Fruit fly (Drosophila melanogaster): ENCODE measurements around the gene CG6664.

The CG6664 gene

DNA sequence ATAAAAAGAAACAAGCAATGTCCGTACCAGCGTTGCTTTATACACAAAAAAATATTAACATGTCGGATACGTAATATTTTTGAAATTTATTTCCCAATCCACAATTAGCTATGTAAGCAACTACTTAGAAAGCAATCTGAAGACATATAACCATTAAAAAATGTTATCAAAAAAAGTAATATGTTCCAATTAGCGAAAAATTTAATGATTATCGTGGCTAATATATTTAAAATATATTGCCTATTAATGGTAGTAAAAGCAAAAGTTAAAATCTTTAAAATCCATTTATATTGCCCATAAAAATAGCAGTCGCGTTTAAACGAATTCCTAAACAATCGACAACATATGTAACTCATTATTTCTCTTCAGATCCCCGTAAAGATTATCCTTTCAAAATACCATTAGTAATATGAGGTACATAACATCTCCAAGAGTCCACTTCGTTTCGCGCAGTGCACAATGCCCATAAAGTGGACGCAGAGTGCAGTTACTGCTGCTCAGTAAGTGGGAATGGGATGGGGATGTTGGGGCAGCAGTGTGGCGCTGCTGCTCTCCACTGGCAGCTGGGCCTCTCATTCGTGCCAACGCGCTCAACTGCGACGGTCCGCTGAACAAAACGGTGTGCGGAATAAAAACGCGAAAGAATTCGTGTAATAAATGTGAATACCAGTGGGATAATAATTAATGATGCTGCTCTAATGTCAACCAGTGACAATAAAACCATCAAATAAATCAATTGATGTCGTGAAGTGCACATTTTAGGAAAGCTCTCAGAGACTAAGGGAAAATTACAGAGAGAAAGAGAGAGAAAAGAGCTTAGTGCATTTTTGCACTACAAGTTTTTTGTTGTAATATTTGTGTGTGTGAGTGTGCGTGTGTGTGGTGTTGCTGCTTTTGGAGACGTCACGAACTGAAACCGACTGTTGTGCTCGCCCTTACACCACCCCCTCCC lies 29.6 kb downstream of the CG6664 start (continued):
- TF ChIP-seq CG14710 (tag; optimal IDR thresholded peaks at IDR 0.05): peak; percentile 27
- TF ChIP-seq zf30C (GFP tag; optimal IDR thresholded peaks at IDR 0.05): no peak
- TF ChIP-seq Kr (GFP tag; optimal IDR thresholded peaks at IDR 0.05): no peak
- peak; percentile 2 for TF ChIP-seq CG8089 (GFP tag; optimal IDR thresholded peaks at IDR 0.05)
- TF ChIP-seq lov (optimal IDR thresholded peaks at IDR 0.05): no peak
- TF ChIP-seq lov (GFP tag; IDR thresholded peaks at IDR 0.05): no peak
- peak; percentile 40 for TF ChIP-seq ATbp (GFP tag; optimal IDR thresholded peaks at IDR 0.05)
- no peak for TF ChIP-seq CHES-1-like (GFP tag; optimal IDR thresholded peaks at IDR 0.05)
- 0 out of 2 replicates have a peak, but pooled peaks have one; percentile 8 for TF ChIP-seq E2f1 (GFP tag; IDR thresholded peaks at IDR 0.05)
- TF ChIP-seq Mes4 (GFP tag; optimal IDR thresholded peaks at IDR 0.05): no peak
- no peak for TF ChIP-seq CG16779 (GFP tag; IDR thresholded peaks at IDR 0.05)
- peak; percentile 66 for TF ChIP-seq sd (tag; optimal IDR thresholded peaks at IDR 0.05)
- TF ChIP-seq toy (GFP tag; IDR thresholded peaks at IDR 0.05): no peak
- no peak for TF ChIP-seq CG33557 (GFP tag; optimal IDR thresholded peaks at IDR 0.05)
- TF ChIP-seq lab (GFP tag; optimal IDR thresholded peaks at IDR 0.05): peak; percentile 51
- no peak for TF ChIP-seq eyg (GFP tag; optimal IDR thresholded peaks at IDR 0.05)
- peak; percentile 49 for TF ChIP-seq CG12942 (GFP tag; optimal IDR thresholded peaks at IDR 0.05)
- no peak for TF ChIP-seq dm (GFP tag; optimal IDR thresholded peaks at IDR 0.05)
- TF ChIP-seq ttk (GFP tag; IDR thresholded peaks at IDR 0.05): no peak
- TF ChIP-seq CG17802 (tag; optimal IDR thresholded peaks at IDR 0.05): peak; percentile 19
- TF ChIP-seq dan (GFP tag; IDR thresholded peaks at IDR 0.05): no peak
- peak; percentile 14 for TF ChIP-seq Antp (GFP tag; optimal IDR thresholded peaks at IDR 0.05)
- TF ChIP-seq lola (GFP tag; optimal IDR thresholded peaks at IDR 0.05): peak in 1 of 3 experiments; percentile 65
- TF ChIP-seq CG8924 (tag; optimal IDR thresholded peaks at IDR 0.05): peak; percentile 58
- TF ChIP-seq wor (GFP tag; IDR thresholded peaks at IDR 0.05): no peak
- TF ChIP-seq CG15269 (tag; optimal IDR thresholded peaks at IDR 0.05): peak; percentile 69
- TF ChIP-seq CG12659 (GFP tag; optimal IDR thresholded peaks at IDR 0.05): peak; percentile 30
- TF ChIP-seq tio (GFP tag; optimal IDR thresholded peaks at IDR 0.05): peak; percentile 73
- TF ChIP-seq CG4617 (GFP tag; optimal IDR thresholded peaks at IDR 0.05; ENCODE audit: borderline replicate concordance): no peak
- TF ChIP-seq HLH4C (GFP tag; IDR thresholded peaks at IDR 0.05; ENCODE audit: partially characterized antibody): no peak
- TF ChIP-seq ara (GFP tag; IDR thresholded peaks at IDR 0.05): peak; percentile 48
- TF ChIP-seq ems (GFP tag; optimal IDR thresholded peaks at IDR 0.05): peak; percentile 30
- TF ChIP-seq Sox100B (GFP tag; optimal IDR thresholded peaks at IDR 0.05): peak; percentile 82
- no peak for TF ChIP-seq gcm (GFP tag; optimal IDR thresholded peaks at IDR 0.05)
- peak; percentile 14; the same call in 1 of the 2 replicates for TF ChIP-seq bowl (GFP tag; IDR thresholded peaks at IDR 0.05)
- 0 out of 3 replicates have a peak, but pooled peaks have one; percentile 22 for TF ChIP-seq B-H1 (GFP tag; IDR thresholded peaks at IDR 0.05)
- peak; percentile 29; the same call in 1 of the 3 replicates for TF ChIP-seq CG2889 (GFP tag; IDR thresholded peaks at IDR 0.05)
- TF ChIP-seq Fer3 (tag; optimal IDR thresholded peaks at IDR 0.05): no peak
- no peak for TF ChIP-seq CG12299 (tag; optimal IDR thresholded peaks at IDR 0.05)
- TF ChIP-seq org-1 (GFP tag; optimal IDR thresholded peaks at IDR 0.05): peak; percentile 5
- peak; percentile 13 for TF ChIP-seq tx (GFP tag; optimal IDR thresholded peaks at IDR 0.05)
- TF ChIP-seq CG10274 (GFP tag; optimal IDR thresholded peaks at IDR 0.05): no peak
- 0 out of 3 replicates have a peak, but pooled peaks have one; percentile 30 for TF ChIP-seq CG6175 (GFP tag; IDR thresholded peaks at IDR 0.05)
- no peak for TF ChIP-seq Vsx1 (GFP tag; optimal IDR thresholded peaks at IDR 0.05)
- no peak for TF ChIP-seq amos (GFP tag; IDR thresholded peaks at IDR 0.05; ENCODE audit: partially characterized antibody)
- peak; percentile 50 for TF ChIP-seq Jarid2 (GFP tag; optimal IDR thresholded peaks at IDR 0.05)
- TF ChIP-seq CG4328 (GFP tag; optimal IDR thresholded peaks at IDR 0.05): peak; percentile 17
- TF ChIP-seq sens (GFP tag): peak; percentile 90
